Worm (Caenorhabditis elegans) whole organism, L1 larva: ENCODE measurements around the gene aqp-11.

Experiments
- jun-1 ChIP-seq: fragments of 150-350 bp; optimal IDR thresholded peaks from 2 replicates; lab custom pipeline; 2014; ENCODE audit warnings: missing biosample characterization, missing genetic modification reagents, missing genetic modification characterization
- zag-1 ChIP-seq: fragments of 150-350 bp; optimal IDR thresholded peaks from 2 replicates; lab custom pipeline; 2014; ENCODE audit warnings: missing biosample characterization, missing genetic modification characterization

ce11 chrIII:13693187-13693586 is 20.1 kb downstream of the aqp-11 start:
- TF ChIP-seq jun-1: no peak
- TF ChIP-seq zag-1 (tag; lab: Kevin White, UChicago): no peak
